Fruit fly (Drosophila melanogaster): ENCODE data around the gene CG43074.

Gene CG43074

dm6 chr3L:3471174-3471573 lies 13.3 kb downstream of the CG43074 start, which contains the start of gene CG14971 (continued):
- TF ChIP-seq oc (tag; optimal IDR thresholded peaks at IDR 0.05) (no peak), CG17385 (GFP tag; optimal IDR thresholded peaks at IDR 0.05) (no peak), Doc2 (GFP tag; IDR thresholded peaks at IDR 0.05) (no peak), lola (GFP tag; optimal IDR thresholded peaks at IDR 0.05) (no peak), sqz (GFP tag; optimal IDR thresholded peaks at IDR 0.05) (no peak), CG15479 (GFP tag; optimal IDR thresholded peaks at IDR 0.05) (no peak), C15 (GFP tag; IDR thresholded peaks at IDR 0.05) (no peak), gro (GFP tag; optimal IDR thresholded peaks at IDR 0.05) (peak; percentile 62), CG10654 (GFP tag; optimal IDR thresholded peaks at IDR 0.05) (no peak), CG17186 (GFP tag; optimal IDR thresholded peaks at IDR 0.05) (peak; percentile 51), CG6175 (GFP tag; IDR thresholded peaks at IDR 0.05) (no peak), CG7357 (GFP tag; IDR thresholded peaks at IDR 0.05) (no peak), CG11247 (GFP tag; IDR thresholded peaks at IDR 0.05) (no peak), CHES-1-like (GFP tag; optimal IDR thresholded peaks at IDR 0.05) (peak; percentile 49), zen2 (GFP tag; IDR thresholded peaks at IDR 0.05; ENCODE audit: partially characterized antibody) (peak; percentile 54; the same call in 2 of the 3 replicates), zen (tag; optimal IDR thresholded peaks at IDR 0.05) (peak; percentile 75), Poxn (GFP tag; IDR thresholded peaks at IDR 0.05) (no peak), Drgx (GFP tag; IDR thresholded peaks at IDR 0.05) (no peak), salm (tag; optimal IDR thresholded peaks at IDR 0.05) (no peak), CG4360 (GFP tag; IDR thresholded peaks at IDR 0.05) (no peak), cato (GFP tag; optimal IDR thresholded peaks at IDR 0.05; ENCODE audit: borderline replicate concordance) (no peak), E2f1 (GFP tag; IDR thresholded peaks at IDR 0.05) (no peak), CG2116 (GFP tag; optimal IDR thresholded peaks at IDR 0.05) (peak; percentile 70), vvl (GFP tag; IDR thresholded peaks at IDR 0.05) (peak; percentile 67), NFAT (GFP tag; IDR thresholded peaks at IDR 0.05) (peak; percentile 70), CG11695 (GFP tag; IDR thresholded peaks at IDR 0.05) (no peak), E2f2 (GFP tag; IDR thresholded peaks at IDR 0.05) (peak; percentile 77), CG18262 (tag; optimal IDR thresholded peaks at IDR 0.05) (no peak), Trl (optimal IDR thresholded peaks at IDR 0.05) (no peak), Trl (GFP tag; optimal IDR thresholded peaks at IDR 0.05) (peak; percentile 48), CG18619 (GFP tag; optimal IDR thresholded peaks at IDR 0.05) (peak; percentile 34), Xbp1 (GFP tag; optimal IDR thresholded peaks at IDR 0.05) (peak; percentile 46), her (GFP tag; optimal IDR thresholded peaks at IDR 0.05) (no peak), Hmx (GFP tag; optimal IDR thresholded peaks at IDR 0.05) (no peak), Opbp (GFP tag; IDR thresholded peaks at IDR 0.05; ENCODE audit: partially characterized antibody) (peak; percentile 88), CG2202 (tag; optimal IDR thresholded peaks at IDR 0.05) (no peak), CG14050 (GFP tag; IDR thresholded peaks at IDR 0.05) (no peak), CG14667 (GFP tag; IDR thresholded peaks at IDR 0.05) (no peak), lov (optimal IDR thresholded peaks at IDR 0.05) (no peak), lov (GFP tag; IDR thresholded peaks at IDR 0.05) (no peak), CG7372 (GFP tag; IDR thresholded peaks at IDR 0.05) (no peak), B-H2 (GFP tag; optimal IDR thresholded peaks at IDR 0.05) (peak; percentile 64), ap (GFP tag; IDR thresholded peaks at IDR 0.05) (no peak), Mad (GFP tag; optimal IDR thresholded peaks at IDR 0.05) (peak; percentile 44), CG6254 (GFP tag; optimal IDR thresholded peaks at IDR 0.05) (no peak), CG18599 (GFP tag; optimal IDR thresholded peaks at IDR 0.05) (peak; percentile 53), CG12236 (GFP tag; optimal IDR thresholded peaks at IDR 0.05) (no peak), crc (GFP tag; optimal IDR thresholded peaks at IDR 0.05) (peak; percentile 23), CG11398 (GFP tag; optimal IDR thresholded peaks at IDR 0.05) (no peak), CG14965 (GFP tag; optimal IDR thresholded peaks at IDR 0.05; ENCODE audit: borderline replicate concordance) (no peak), Awh (GFP tag; IDR thresholded peaks at IDR 0.05) (no peak), ERR (GFP tag; optimal IDR thresholded peaks at IDR 0.05) (no peak), grn (GFP tag; optimal IDR thresholded peaks at IDR 0.05) (no peak)
